Worm (Caenorhabditis elegans) whole organism, L3 larva: ENCODE results near the gene C18A11.1.

ENCODE experiments used
- R02D3.7 ChIP-seq: fragments of 150-350 bp; optimal IDR thresholded peaks from 2 replicates; lab custom pipeline; 2014; ENCODE audit warnings: missing biosample characterization, missing genetic modification characterization
- aly-2 ChIP-seq: fragments of 150-350 bp; optimal IDR thresholded peaks from 2 replicates; lab custom pipeline; 2014; ENCODE audit warnings: missing biosample characterization, missing genetic modification characterization
- ceh-16 ChIP-seq: sonication (generic microtip); optimal IDR thresholded peaks from 2 replicates; lab custom pipeline; 2017; ENCODE audit warnings: missing biosample characterization, missing genetic modification characterization
- ceh-28 ChIP-seq: fragments of 150-350 bp; optimal IDR thresholded peaks from 2 replicates; lab custom pipeline; 2014; ENCODE audit warnings: missing biosample characterization, missing genetic modification reagents, missing genetic modification characterization
- ceh-82 ChIP-seq: fragments of 150-350 bp; optimal IDR thresholded peaks from 2 replicates; lab custom pipeline; 2014; ENCODE audit warnings: missing biosample characterization, missing genetic modification characterization
- ceh-9 ChIP-seq: sonication (generic microtip); optimal IDR thresholded peaks from 2 replicates; lab custom pipeline; 2018; ENCODE audit warnings: missing biosample characterization, missing genetic modification characterization
- daf-12 ChIP-seq: fragments of 150-350 bp; optimal IDR thresholded peaks from 2 replicates; lab custom pipeline; 2014; ENCODE audit warnings: missing biosample characterization, missing genetic modification reagents, missing genetic modification characterization
- egl-27 ChIP-seq: sonication (generic microtip); optimal IDR thresholded peaks from 4 replicates; lab custom pipeline; 2017; ENCODE audit warnings: missing biosample characterization, missing genetic modification reagents, missing genetic modification characterization
- elt-2 ChIP-seq: sonication (generic microtip); optimal IDR thresholded peaks from 2 replicates; lab custom pipeline; 2016; ENCODE audit warnings: missing genetic modification reagents, mild to moderate bottlenecking, missing genetic modification characterization, missing compliant biosample characterization
- elt-3 ChIP-seq, 3 experiments: fragments of 150-350 bp in 1 of 3; sonication (generic microtip) in 2 of 3; optimal IDR thresholded peaks; 2 replicates in 2 of 3; 4 replicates in 1 of 3; lab custom pipeline; 2014 to 2017; ENCODE audit warnings: missing biosample characterization in 3 of 3, missing genetic modification characterization in 3 of 3
- fkh-10 ChIP-seq: sonication (generic microtip); optimal IDR thresholded peaks from 2 replicates; lab custom pipeline; 2017; ENCODE audit warnings: missing biosample characterization, missing genetic modification reagents, missing genetic modification characterization
- hmg-11 ChIP-seq: sonication (generic microtip); optimal IDR thresholded peaks from 2 replicates; lab custom pipeline; 2016; ENCODE audit warnings: missing genetic modification characterization, missing compliant biosample characterization
- jun-1 ChIP-seq: fragments of 150-350 bp; optimal IDR thresholded peaks from 2 replicates; lab custom pipeline; 2014; ENCODE audit warnings: missing biosample characterization, missing genetic modification reagents, missing genetic modification characterization
- lin-15B ChIP-seq: fragments of 150-350 bp; optimal IDR thresholded peaks from 2 replicates; lab custom pipeline; 2014; ENCODE audit warnings: missing biosample characterization, missing genetic modification characterization
- mdl-1 ChIP-seq: fragments of 150-350 bp; optimal IDR thresholded peaks from 2 replicates; lab custom pipeline; 2014; ENCODE audit warnings: missing biosample characterization, missing genetic modification characterization
- nfya-1 ChIP-seq: sonication (generic microtip); optimal IDR thresholded peaks from 2 replicates; lab custom pipeline; 2017; ENCODE audit warnings: missing genetic modification characterization, mild to moderate bottlenecking, missing compliant biosample characterization, antibody characterized with exemption, moderate library complexity; ENCODE audit not compliant: insufficient read depth
- nhr-11 ChIP-seq: fragments of 150-350 bp; optimal IDR thresholded peaks from 2 replicates; lab custom pipeline; 2014; ENCODE audit warnings: missing biosample characterization, missing genetic modification characterization
- nhr-12 ChIP-seq: fragments of 150-350 bp; optimal IDR thresholded peaks from 2 replicates; lab custom pipeline; 2014; ENCODE audit warnings: missing biosample characterization, missing genetic modification characterization
- nhr-23 ChIP-seq: fragments of 150-350 bp; optimal IDR thresholded peaks from 2 replicates; lab custom pipeline; 2014; ENCODE audit warnings: missing biosample characterization, missing genetic modification reagents, missing genetic modification characterization
- nhr-25 ChIP-seq: sonication (generic microtip); optimal IDR thresholded peaks from 2 replicates; lab custom pipeline; 2017; ENCODE audit warnings: missing biosample characterization, missing genetic modification characterization
- nhr-28 ChIP-seq: fragments of 150-350 bp; optimal IDR thresholded peaks from 2 replicates; lab custom pipeline; 2014; ENCODE audit warnings: missing biosample characterization, missing genetic modification characterization
- nhr-43 ChIP-seq: sonication (generic microtip); optimal IDR thresholded peaks from 2 replicates; lab custom pipeline; 2016; ENCODE audit warnings: mild to moderate bottlenecking, missing genetic modification characterization, missing compliant biosample characterization; ENCODE audit not compliant: poor library complexity, severe bottlenecking
- nhr-67 ChIP-seq: fragments of 150-350 bp; optimal IDR thresholded peaks from 2 replicates; lab custom pipeline; 2014; ENCODE audit warnings: missing biosample characterization, missing genetic modification characterization
- nhr-77 ChIP-seq: fragments of 150-350 bp; optimal IDR thresholded peaks from 2 replicates; lab custom pipeline; 2014; ENCODE audit warnings: missing biosample characterization, missing genetic modification characterization
- pha-4 ChIP-seq: fragments of 150-350 bp; optimal IDR thresholded peaks from 2 replicates; lab custom pipeline; 2014; ENCODE audit warnings: missing biosample characterization, missing genetic modification reagents, missing genetic modification characterization
- pqm-1 ChIP-seq: fragments of 150-350 bp; optimal IDR thresholded peaks from 2 replicates; lab custom pipeline; 2017; ENCODE audit warnings: missing biosample characterization, missing genetic modification characterization, inconsistent platforms
- skn-1 ChIP-seq: fragments of 150-350 bp; optimal IDR thresholded peaks from 2 replicates; lab custom pipeline; 2014; ENCODE audit warnings: missing biosample characterization, missing genetic modification characterization
- snpc-4 ChIP-seq: fragments of 150-350 bp; optimal IDR thresholded peaks from 2 replicates; lab custom pipeline; 2014; ENCODE audit warnings: missing biosample characterization, missing genetic modification characterization
- tbx-2 ChIP-seq: sonication (generic microtip); optimal IDR thresholded peaks from 2 replicates; lab custom pipeline; 2016; ENCODE audit warnings: mild to moderate bottlenecking, missing genetic modification characterization, missing compliant biosample characterization
- unc-39 ChIP-seq: sonication (generic microtip); optimal IDR thresholded peaks from 4 replicates; lab custom pipeline; 2017; ENCODE audit warnings: missing biosample characterization, missing genetic modification characterization
- zag-1 ChIP-seq: fragments of 150-350 bp; optimal IDR thresholded peaks from 2 replicates; lab custom pipeline; 2014; ENCODE audit warnings: missing biosample characterization, missing genetic modification characterization
- ztf-11 ChIP-seq: fragments of 150-350 bp; optimal IDR thresholded peaks from 2 replicates; lab custom pipeline; 2014; ENCODE audit warnings: missing biosample characterization, missing genetic modification characterization

Gene C18A11.1

DNA sequence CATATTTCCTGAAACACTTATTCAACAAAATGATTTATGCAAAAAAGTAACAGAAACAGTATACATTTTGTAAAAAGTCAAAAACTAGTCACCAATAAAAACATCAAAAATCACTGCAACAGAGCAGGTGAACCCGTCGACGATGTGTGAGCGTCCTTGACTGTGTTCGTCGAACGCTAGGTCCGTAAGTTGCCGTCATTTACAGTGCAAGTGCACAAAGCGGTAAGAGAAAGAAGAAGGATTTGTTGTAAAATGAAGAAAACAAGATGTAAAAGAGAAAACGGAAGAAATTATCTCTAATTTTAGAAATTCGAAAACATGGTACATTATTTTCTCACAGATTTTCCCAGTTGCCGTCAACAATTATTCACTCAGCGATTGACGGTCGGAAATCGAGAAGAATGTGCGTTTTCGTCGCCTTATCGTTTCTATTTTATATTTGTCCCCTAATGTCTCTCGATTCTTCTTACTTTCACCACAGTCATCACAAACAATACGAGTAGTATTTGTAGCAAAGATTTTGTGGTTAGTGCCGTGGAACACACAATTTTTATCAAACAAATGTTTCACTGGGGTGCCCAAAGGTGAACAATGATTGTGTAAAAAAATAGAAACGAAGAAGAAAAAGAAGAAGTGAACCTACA lies 20.3 kb downstream of the C18A11.1 start:
- TF ChIP-seq hmg-11 (tag; lab: Kevin White, UChicago) (peak; percentile 7), R02D3.7 (tag; lab: Kevin White, UChicago) (no peak), daf-12 (tag; lab: Kevin White, UChicago) (no peak), nhr-43 (peak; percentile 52), ztf-11 (tag; lab: Kevin White, UChicago) (no peak), pqm-1 (tag; lab: Kevin White, UChicago) (peak; percentile 63), jun-1 (peak; percentile 11), nhr-25 (tag; lab: Kevin White, UChicago) (peak; percentile 73), elt-2 (tag; lab: Kevin White, UChicago) (peak; percentile 82), pha-4 (tag; lab: Kevin White, UChicago) (peak; percentile 47), ceh-9 (tag; lab: Kevin White, UChicago) (no peak)

DNA sequence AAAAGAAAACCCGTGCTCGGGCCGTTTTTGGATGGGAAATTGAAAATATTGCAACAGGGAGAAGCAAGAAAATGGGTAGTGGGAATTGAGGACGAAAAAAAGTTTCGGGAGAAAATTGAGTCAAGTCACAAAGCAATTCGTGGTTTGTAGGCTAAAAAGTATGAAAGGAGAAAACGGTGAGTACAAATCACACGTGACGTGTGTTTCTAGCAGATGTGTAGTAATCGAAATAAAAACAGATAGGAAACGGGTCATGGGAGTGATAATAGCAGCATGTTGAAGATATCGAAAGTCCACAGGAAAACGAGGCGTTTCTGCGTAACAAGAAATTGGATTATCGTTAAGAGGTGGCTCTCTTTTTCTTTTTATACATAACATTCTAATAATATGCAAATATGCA lies 20.8 kb downstream of the C18A11.1 start:
- TF ChIP-seq nfya-1 (tag; lab: Kevin White, UChicago) (peak; percentile 12), nhr-28 (tag; lab: Kevin White, UChicago) (no peak), unc-39 (tag; lab: Kevin White, UChicago) (no peak), skn-1 (tag; lab: Kevin White, UChicago) (no peak), ceh-82 (tag; lab: Kevin White, UChicago) (no peak), nhr-11 (tag; lab: Kevin White, UChicago) (peak; percentile 77), elt-2 (tag; lab: Kevin White, UChicago) (peak; percentile 30), fkh-10 (GFP tag; lab: Kevin White, UChicago) (peak; percentile 31), nhr-43 (peak; percentile 50)
- TF ChIP-seq, all 47 proteins: peak for 5

DNA sequence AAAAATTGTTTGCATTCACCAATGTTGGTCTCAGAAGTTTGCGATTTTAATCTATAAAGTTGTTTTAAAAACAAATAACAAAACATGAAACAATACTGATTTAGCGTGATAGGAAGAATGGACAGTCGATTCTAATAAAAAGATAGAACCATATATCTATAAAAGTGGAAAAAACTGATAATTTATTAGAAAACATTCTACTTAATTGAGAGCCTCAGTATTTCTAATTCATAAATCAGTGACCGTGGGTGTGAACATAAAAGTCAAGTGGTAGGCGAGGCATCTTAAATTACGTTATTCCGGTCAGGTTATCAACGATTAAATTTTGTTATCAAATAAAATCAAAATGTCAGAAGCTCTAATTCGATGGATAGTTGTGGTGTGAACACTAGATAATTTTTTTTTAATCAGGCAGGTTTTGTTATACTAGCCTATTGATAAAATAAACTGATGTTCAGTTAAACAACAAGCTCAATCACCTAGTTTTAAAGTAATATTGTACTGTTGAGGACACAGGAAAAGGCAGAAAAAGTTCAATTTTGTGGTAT lies 29.8 kb downstream of the C18A11.1 start, which contains the start of gene catp-5:
TSS of gene catp-5 (minus strand) at position 51 of the 548 bp plus-strand sequence.
- TF ChIP-seq nfya-1 (tag; lab: Kevin White, UChicago) (no peak), ztf-11 (tag; lab: Kevin White, UChicago) (no peak), pqm-1 (tag; lab: Kevin White, UChicago) (peak; percentile 46), egl-27 (tag; lab: Kevin White, UChicago) (no peak), aly-2 (no peak), tbx-2 (no peak), ceh-16 (tag; lab: Kevin White, UChicago) (no peak), snpc-4 (tag; lab: Kevin White, UChicago) (no peak), lin-15B (tag; lab: Kevin White, UChicago) (no peak), elt-3 (tag; optimal IDR thresholded peaks at IDR 0.05; lab: Kevin White, UChicago) (no peak), elt-2 (tag; lab: Kevin White, UChicago) (peak; percentile 85), mdl-1 (tag; lab: Kevin White, UChicago) (no peak), unc-39 (tag; lab: Kevin White, UChicago) (no peak), jun-1 (no peak), nhr-43 (no peak), ceh-82 (tag; lab: Kevin White, UChicago) (no peak), nhr-67 (no peak), zag-1 (tag; lab: Kevin White, UChicago) (no peak)

DNA sequence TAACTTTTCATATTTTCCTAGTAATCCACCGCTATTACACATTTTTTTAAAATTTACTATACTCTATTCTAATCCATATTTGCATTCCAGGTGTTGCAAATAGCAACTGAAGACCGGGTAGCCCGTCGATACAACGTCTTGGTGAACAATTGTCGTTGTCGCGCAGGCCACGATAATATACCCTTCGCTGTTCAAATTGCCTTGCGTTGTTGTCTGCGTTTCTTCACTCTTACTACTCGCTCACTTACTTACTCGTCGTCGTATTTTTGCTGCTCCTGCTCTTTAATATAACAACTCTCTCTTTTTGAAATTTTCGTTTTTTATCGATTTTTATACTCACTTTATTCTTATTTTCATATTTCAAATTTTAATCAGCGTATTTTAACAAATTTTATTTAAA lies 34.8 kb downstream of the C18A11.1 start, which contains the start of gene K07E3.2:
TSS of gene K07E3.2 (plus strand) at position 400 of the 400 bp plus-strand sequence.
- TF ChIP-seq elt-3 (tag; optimal IDR thresholded peaks at IDR 0.05; lab: Kevin White, UChicago): no peak
- no peak for TF ChIP-seq nhr-67
- TF ChIP-seq nhr-23: no peak
- peak; percentile 13 for TF ChIP-seq jun-1
- TF ChIP-seq nhr-77 (tag; lab: Kevin White, UChicago): no peak
- TF ChIP-seq nhr-12 (tag; lab: Kevin White, UChicago): no peak
- TF ChIP-seq nhr-43: peak; percentile 57
- TF ChIP-seq hmg-11 (tag; lab: Kevin White, UChicago): peak; percentile 49
- no peak for TF ChIP-seq fkh-10 (GFP tag; lab: Kevin White, UChicago)
- peak; percentile 6 for TF ChIP-seq nfya-1 (tag; lab: Kevin White, UChicago)
- TF ChIP-seq skn-1 (tag; lab: Kevin White, UChicago): no peak
- peak; percentile 51 for TF ChIP-seq ceh-28 (tag; lab: Kevin White, UChicago)
- peak; percentile 24 for TF ChIP-seq nhr-25 (tag; lab: Kevin White, UChicago)
